Fruit fly (Drosophila melanogaster) whole organism, embryonic: Measurements from ENCODE around the gene CG8312.

Experiments used
- HLH4C ChIP-seq: fragments of 200-800 bp; sonication (Bioruptor generic); IDR thresholded peaks from 3 replicates; pipeline ENCODE4 v1.3.6; 2022; ENCODE audit warnings: missing biosample characterization, missing genetic modification characterization; ENCODE audit not compliant: partially characterized antibody
- HLH54F ChIP-seq: fragments of 200-800 bp; sonication (Bioruptor generic); optimal IDR thresholded peaks from 3 replicates; lab custom pipeline; 2016; ENCODE audit warnings: missing biosample characterization, missing genetic modification characterization
- Lhr ChIP-seq: fragments of 200-800 bp; sonication (Bioruptor generic); optimal IDR thresholded peaks from 3 replicates; lab custom pipeline; 2017; ENCODE audit warnings: mild to moderate bottlenecking, missing biosample characterization, missing genetic modification reagents, missing genetic modification characterization
- lov ChIP-seq, 2 experiments: fragments of 200-800 bp in 1 of 2; fragments of >200 bp in 1 of 2; sonication (Bioruptor generic) in 1 of 2; IDR thresholded peaks in 1 of 2; optimal IDR thresholded peaks in 1 of 2; 2 replicates in 1 of 2; 3 replicates in 1 of 2; pipeline versions ENCODE4 v1.3.6 to Lab custom; 2017 to 2022; ENCODE audit warnings: missing biosample characterization in 1 of 2, missing genetic modification characterization in 1 of 2
- nerfin-1 ChIP-seq: fragments of 200-800 bp; sonication (Bioruptor generic); optimal IDR thresholded peaks from 3 replicates; lab custom pipeline; 2019; ENCODE audit warnings: missing biosample characterization, mild to moderate bottlenecking, missing genetic modification characterization, moderate library complexity

DNA sequence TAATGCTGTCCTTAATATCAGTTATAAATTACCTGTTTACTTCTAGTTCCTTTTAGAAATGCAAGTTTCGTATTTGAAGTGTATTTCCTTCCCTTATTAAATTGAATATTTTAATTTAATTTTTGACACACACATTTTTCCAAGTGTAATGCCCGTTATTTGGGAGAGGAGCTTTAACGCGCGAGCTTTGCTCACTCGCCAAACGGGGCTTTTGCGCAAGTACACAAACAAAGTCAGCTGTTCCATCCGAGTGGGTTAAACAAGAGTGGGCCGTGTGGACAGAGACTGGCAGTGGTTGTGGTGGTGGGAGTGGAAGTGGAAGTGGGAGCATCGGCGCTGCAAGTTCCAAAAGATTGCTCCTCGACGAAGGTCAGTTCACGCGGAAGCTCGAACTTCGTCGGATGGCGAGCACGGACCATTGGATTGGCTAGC lies 10.0 kb upstream of the CG8312 start, which contains the start of gene CG8301:
- TF ChIP-seq lov (optimal IDR thresholded peaks at IDR 0.05; lab: Kevin White, UChicago) (no peak), lov (GFP tag; IDR thresholded peaks at IDR 0.05; lab: Robert Waterston, UW) (no peak), HLH4C (GFP tag; lab: Robert Waterston, UW) (no peak), nerfin-1 (tag; lab: Kevin White, UChicago) (no peak), Lhr (GFP tag; lab: Kevin White, UChicago) (no peak), HLH54F (no peak)
